Worm (Caenorhabditis elegans) whole organism, L1 larva: ENCODE data around the gene F21F8.5.

Experiments
- elt-3 ChIP-seq, 6 experiments: fragments of 150-350 bp in 1 of 6; sonication (generic microtip); optimal IDR thresholded peaks; 2 replicates each; lab custom pipeline; 2017 to 2018; ENCODE audit warnings: missing biosample characterization in 6 of 6, missing genetic modification characterization in 6 of 6, inconsistent platforms in 1 of 6
- irx-1 ChIP-seq: sonication (generic microtip); optimal IDR thresholded peaks from 2 replicates; lab custom pipeline; 2016; ENCODE audit warnings: missing genetic modification characterization, missing compliant biosample characterization
- lsy-2 ChIP-seq, 2 experiments: fragments of 150-350 bp; optimal IDR thresholded peaks; 2 replicates each; lab custom pipeline; 2014; ENCODE audit warnings: missing biosample characterization in 2 of 2, missing genetic modification characterization in 2 of 2
- nhr-237 ChIP-seq: fragments of 150-350 bp; optimal IDR thresholded peaks from 2 replicates; lab custom pipeline; 2014; ENCODE audit warnings: missing biosample characterization, missing genetic modification characterization
- nhr-28 ChIP-seq: fragments of 150-350 bp; optimal IDR thresholded peaks from 2 replicates; lab custom pipeline; 2014; ENCODE audit warnings: missing biosample characterization, missing genetic modification characterization

- no peak for TF ChIP-seq nhr-28 (tag; lab: Kevin White, UChicago)
- TF ChIP-seq lsy-2 (tag; optimal IDR thresholded peaks at IDR 0.05; lab: Kevin White, UChicago) = no peak
- TF ChIP-seq elt-3 (tag; optimal IDR thresholded peaks at IDR 0.05; lab: Kevin White, UChicago) = no peak
- no peak for TF ChIP-seq irx-1 (tag; lab: Kevin White, UChicago)
- TF ChIP-seq nhr-237 (tag; lab: Kevin White, UChicago) = no peak
These were observed 16.8 kb upstream of the F21F8.5 start for ce11 chrV:8282933-8283332.
